Worm (Caenorhabditis elegans) whole organism, L4 larva: ENCODE results near the gene C17H11.4.

Experiments
- Y105C5A.15 ChIP-seq: fragments of 200-800 bp; sonication (Bioruptor generic); IDR thresholded peaks from 2 replicates; pipeline ENCODE4 v1.3.6; 2022; ENCODE audit warnings: missing genetic modification characterization, missing compliant biosample characterization
- dpl-1 ChIP-seq: fragments of 150-350 bp; optimal IDR thresholded peaks from 2 replicates; lab custom pipeline; 2014; ENCODE audit warnings: missing biosample characterization, missing genetic modification reagents, missing genetic modification characterization
- dve-1 ChIP-seq: sonication (generic microtip); optimal IDR thresholded peaks from 2 replicates; lab custom pipeline; 2017; ENCODE audit warnings: antibody characterized with exemption, mild to moderate bottlenecking, missing genetic modification characterization, missing compliant biosample characterization; ENCODE audit not compliant: insufficient read depth
- jun-1 ChIP-seq: fragments of 150-350 bp; optimal IDR thresholded peaks from 2 replicates; lab custom pipeline; 2014; ENCODE audit warnings: missing biosample characterization, missing genetic modification reagents, missing genetic modification characterization
- lim-7 ChIP-seq: fragments of 200-800 bp; sonication (Bioruptor generic); IDR thresholded peaks from 2 replicates; pipeline ENCODE4 v1.3.6; 2022; ENCODE audit warnings: missing genetic modification characterization, missing compliant biosample characterization
- lir-3 ChIP-seq: sonication (generic microtip); optimal IDR thresholded peaks from 2 replicates; lab custom pipeline; 2016; ENCODE audit warnings: mild to moderate bottlenecking, missing genetic modification characterization, missing compliant biosample characterization
- nhr-11 ChIP-seq: fragments of 150-350 bp; optimal IDR thresholded peaks from 2 replicates; lab custom pipeline; 2014; ENCODE audit warnings: missing biosample characterization, missing genetic modification characterization
- unc-39 ChIP-seq: sonication (generic microtip); optimal IDR thresholded peaks from 2 replicates; lab custom pipeline; 2017; ENCODE audit warnings: missing biosample characterization, missing genetic modification characterization
- unc-62 ChIP-seq, 3 experiments: fragments of 150-350 bp in 1 of 3; sonication (generic microtip); optimal IDR thresholded peaks in 2 of 3; peaks in 1 of 3; 1 replicate in 1 of 3; 2 replicates in 2 of 3; lab custom pipeline; 2014 to 2017; ENCODE audit warnings: missing biosample characterization in 3 of 3, missing genetic modification characterization in 3 of 3, missing genetic modification reagents in 3 of 3, missing genotype in 1 of 3
- zag-1 ChIP-seq: fragments of 150-350 bp; optimal IDR thresholded peaks from 2 replicates; lab custom pipeline; 2014; ENCODE audit warnings: missing biosample characterization, missing genetic modification characterization
- ztf-11 ChIP-seq: fragments of 150-350 bp; optimal IDR thresholded peaks from 2 replicates; lab custom pipeline; 2014; ENCODE audit warnings: missing biosample characterization, missing genetic modification characterization

DNA sequence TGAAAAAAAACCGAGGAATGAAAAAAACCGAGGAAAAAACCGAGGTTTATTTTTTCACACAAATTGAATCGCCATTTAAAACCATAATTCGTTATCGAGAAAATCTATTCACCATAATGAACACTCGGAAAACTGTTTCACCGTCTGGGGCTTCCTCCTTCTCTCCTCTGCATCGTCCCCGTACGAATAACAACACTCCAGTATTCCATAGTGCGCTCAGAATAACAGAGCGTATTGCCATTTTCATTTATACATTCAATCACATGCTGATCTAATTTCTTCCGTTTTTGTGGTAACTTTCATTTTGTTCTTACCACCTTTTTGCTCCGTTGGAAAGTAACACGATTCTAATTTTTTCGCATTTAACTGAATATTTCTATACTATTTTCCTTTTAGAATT lies 11.9 kb downstream of the C17H11.4 start, which contains the start of gene C17H11.2:
- TF ChIP-seq lim-7 (GFP tag; lab: Robert Waterston, UW) (no peak), Y105C5A.15 (GFP tag; lab: Robert Waterston, UW) (no peak), ztf-11 (tag; lab: Kevin White, UChicago) (no peak), lir-3 (tag; lab: Kevin White, UChicago) (no peak), dve-1 (tag; lab: Kevin White, UChicago) (peak; percentile 46), unc-39 (tag; lab: Kevin White, UChicago) (no peak), jun-1 (tag; lab: Kevin White, UChicago) (no peak), nhr-11 (tag; lab: Kevin White, UChicago) (no peak), dpl-1 (GFP tag; lab: Kevin White, UChicago) (no peak), zag-1 (no peak), unc-62 (GFP tag; optimal IDR thresholded peaks at IDR 0.05 in 1 of 2; lab: Kevin White, UChicago) (peak in 1 of 2 experiments; percentile 94), unc-62 (tag; optimal IDR thresholded peaks at IDR 0.05; lab: Kevin White, UChicago) (no peak)
